Fruit fly (Drosophila melanogaster): ENCODE data around the gene CG6073.

Gene CG6073

dm6 chr3R:26188708-26189107 is at the start of gene CG6073 (continued):
- TF ChIP-seq CG18599 (GFP tag; optimal IDR thresholded peaks at IDR 0.05) (no peak), Nf-YC (tag; optimal IDR thresholded peaks at IDR 0.05) (peak; percentile 49), CG17186 (GFP tag; optimal IDR thresholded peaks at IDR 0.05) (peak; percentile 5), inv (GFP tag; IDR thresholded peaks at IDR 0.05; ENCODE audit: partially characterized antibody) (no peak; the same call in 1 of the 2 replicates), btn (GFP tag; optimal IDR thresholded peaks at IDR 0.05) (no peak), ems (GFP tag; optimal IDR thresholded peaks at IDR 0.05) (peak; percentile 20), CG10209 (GFP tag; optimal IDR thresholded peaks at IDR 0.05) (peak; percentile 20), CG34376 (GFP tag; optimal IDR thresholded peaks at IDR 0.05) (no peak), gfzf (GFP tag; optimal IDR thresholded peaks at IDR 0.05) (peak; percentile 100), CG2116 (GFP tag; optimal IDR thresholded peaks at IDR 0.05) (peak; percentile 26), CG6272 (GFP tag; IDR thresholded peaks at IDR 0.05) (peak; percentile 33; the same call in 1 of the 2 replicates), vfl (GFP tag; optimal IDR thresholded peaks at IDR 0.05) (peak; percentile 41), CG32767 (GFP tag; IDR thresholded peaks at IDR 0.05) (0 out of 2 replicates have a peak, but pooled peaks have one; percentile 10), H2.0 (GFP tag; IDR thresholded peaks at IDR 0.05) (peak; percentile 24; the same call in 1 of the 2 replicates), CG7372 (GFP tag; IDR thresholded peaks at IDR 0.05) (0 out of 2 replicates have a peak, but pooled peaks have one; percentile 16), ttk (GFP tag; IDR thresholded peaks at IDR 0.05) (0 out of 2 replicates have a peak, but pooled peaks have one; percentile 9), Med (GFP tag) (peak; percentile 92), ind (GFP tag; optimal IDR thresholded peaks at IDR 0.05) (peak; percentile 38), CG42726 (GFP tag; IDR thresholded peaks at IDR 0.05; ENCODE audit: partially characterized antibody) (peak; percentile 60; the same call in 1 of the 2 replicates), sr (GFP tag; IDR thresholded peaks at IDR 0.05) (no peak), pfk (GFP tag; optimal IDR thresholded peaks at IDR 0.05) (no peak), vvl (GFP tag; IDR thresholded peaks at IDR 0.05) (no peak), CG17359 (tag; optimal IDR thresholded peaks at IDR 0.05) (peak; percentile 1), Mes4 (GFP tag; optimal IDR thresholded peaks at IDR 0.05) (peak; percentile 15), ara (GFP tag; IDR thresholded peaks at IDR 0.05) (no peak), BtbVII (GFP tag; optimal IDR thresholded peaks at IDR 0.05) (no peak), ac (GFP tag; optimal IDR thresholded peaks at IDR 0.05) (no peak), Kr (GFP tag; optimal IDR thresholded peaks at IDR 0.05) (no peak), CG9932 (GFP tag; IDR thresholded peaks at IDR 0.05) (peak; percentile 73), CG18011 (GFP tag; optimal IDR thresholded peaks at IDR 0.05) (peak; percentile 100), dpn (GFP tag; optimal IDR thresholded peaks at IDR 0.05) (peak; percentile 64 to 71), cwo (GFP tag; optimal IDR thresholded peaks at IDR 0.05) (peak; percentile 4), CG4360 (GFP tag; IDR thresholded peaks at IDR 0.05) (no peak; the same call in 1 of the 2 replicates), wor (GFP tag; IDR thresholded peaks at IDR 0.05) (no peak), Neu2 (GFP tag; optimal IDR thresholded peaks at IDR 0.05; ENCODE audit: borderline replicate concordance) (no peak), CG11696 (GFP tag; IDR thresholded peaks at IDR 0.05) (no peak), Ravus (GFP tag; IDR thresholded peaks at IDR 0.05) (no peak), gcm2 (GFP tag; optimal IDR thresholded peaks at IDR 0.05) (no peak), CG17802 (tag; optimal IDR thresholded peaks at IDR 0.05) (no peak), Sox100B (GFP tag; optimal IDR thresholded peaks at IDR 0.05) (no peak), stc (GFP tag; IDR thresholded peaks at IDR 0.05) (no peak), Atf-2 (GFP tag; optimal IDR thresholded peaks at IDR 0.05) (no peak), D19B (GFP tag; optimal IDR thresholded peaks at IDR 0.05) (peak; percentile 28), CG4282 (GFP tag; optimal IDR thresholded peaks at IDR 0.05) (peak; percentile 28), CG11695 (GFP tag; IDR thresholded peaks at IDR 0.05) (no peak), CG12769 (tag; optimal IDR thresholded peaks at IDR 0.05) (peak; percentile 82), CkIIα-i1 (GFP tag; IDR thresholded peaks at IDR 0.05) (no peak), CG6654 (GFP tag; optimal IDR thresholded peaks at IDR 0.05) (peak; percentile 16), row (GFP tag; IDR thresholded peaks at IDR 0.05) (peak; percentile 89), Sox102F (GFP tag; optimal IDR thresholded peaks at IDR 0.05) (peak; percentile 27), ERR (GFP tag; optimal IDR thresholded peaks at IDR 0.05) (peak; percentile 57)
